Fruit fly (Drosophila melanogaster): ENCODE measurements around the gene CG8745.

DNA sequence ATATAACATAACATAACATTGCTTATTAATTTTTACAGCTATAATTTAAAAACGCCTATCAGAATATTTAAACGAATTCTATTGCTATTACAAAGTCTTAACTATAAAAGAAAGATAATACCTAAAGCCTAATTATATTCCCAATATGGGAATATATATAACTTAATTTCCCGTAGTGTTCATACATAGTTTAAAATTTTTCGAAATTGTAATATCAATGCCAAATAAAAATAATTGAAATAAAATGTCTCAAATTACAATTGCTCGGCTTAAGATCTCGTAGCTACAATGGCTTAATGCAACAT, 37.3 kb upstream of the CG8745 start:
- TF ChIP-seq CG8478 (optimal IDR thresholded peaks at IDR 0.05) (no peak), CTCF (optimal IDR thresholded peaks at IDR 0.05) (no peak)

Measured in S2 (cell line).